Fruit fly (Drosophila melanogaster) whole organism, embryonic: Measurements from ENCODE around the gene CG42534.

Experiments
- Adf1 ChIP-seq: fragments of 200-800 bp; sonication (Bioruptor generic); IDR thresholded peaks from 2 replicates; pipeline ENCODE4 v1.3.6; 2022; ENCODE audit warnings: missing biosample characterization, missing genetic modification characterization
- Bdp1 ChIP-seq: fragments of 200-800 bp; sonication (Bioruptor generic); optimal IDR thresholded peaks from 3 replicates; lab custom pipeline; 2016; ENCODE audit warnings: missing biosample characterization, missing genetic modification characterization
- C15 ChIP-seq: fragments of 200-800 bp; sonication (Bioruptor generic); IDR thresholded peaks from 3 replicates; pipeline ENCODE4 v1.3.6; 2022; ENCODE audit warnings: missing biosample characterization, missing genetic modification characterization
- CG10209 ChIP-seq: fragments of 200-800 bp; sonication (Bioruptor generic); optimal IDR thresholded peaks from 3 replicates; lab custom pipeline; 2017; ENCODE audit warnings: missing biosample characterization, mild to moderate bottlenecking, missing genetic modification characterization, missing genetic modification reagents
- CG10543 ChIP-seq: fragments of 200-800 bp; sonication (Bioruptor generic); optimal IDR thresholded peaks from 3 replicates; lab custom pipeline; 2017; ENCODE audit warnings: missing biosample characterization, mild to moderate bottlenecking, missing genetic modification characterization, moderate library complexity
- CG12299 ChIP-seq: fragments of 200-800 bp; sonication (Bioruptor generic); optimal IDR thresholded peaks from 2 replicates; lab custom pipeline; 2018; ENCODE audit warnings: missing biosample characterization, mild to moderate bottlenecking, missing genetic modification characterization
- CG1647 ChIP-seq: fragments of 200-800 bp; sonication (Bioruptor generic); optimal IDR thresholded peaks from 3 replicates; lab custom pipeline; 2016; ENCODE audit warnings: missing biosample characterization, missing genetic modification characterization
- CG31224 ChIP-seq: fragments of 200-800 bp; sonication (Bioruptor generic); IDR thresholded peaks from 2 replicates; pipeline ENCODE4 v1.3.6; 2022; ENCODE audit warnings: missing biosample characterization, missing genetic modification characterization
- CG32532 ChIP-seq: fragments of 200-800 bp; sonication (Bioruptor generic); IDR thresholded peaks from 2 replicates; pipeline ENCODE4 v1.3.6; 2022; ENCODE audit warnings: missing biosample characterization, missing genetic modification characterization
- CG3726 ChIP-seq: fragments of 200-800 bp; sonication (Bioruptor generic); IDR thresholded peaks from 3 replicates; pipeline ENCODE4, ENCODE4 v1.3.6; 2022; ENCODE audit warnings: missing biosample characterization, missing genetic modification characterization
- CG4328 ChIP-seq: fragments of 200-800 bp; sonication (Bioruptor generic); optimal IDR thresholded peaks from 3 replicates; lab custom pipeline; 2017; ENCODE audit warnings: missing biosample characterization, missing genetic modification reagents, missing genetic modification characterization
- CG4360 ChIP-seq: fragments of 200-800 bp; sonication (Bioruptor generic); IDR thresholded peaks from 2 replicates; pipeline ENCODE4 v1.3.6; 2022; ENCODE audit warnings: missing biosample characterization, missing genetic modification characterization
- CG6175 ChIP-seq: fragments of 200-800 bp; sonication (Bioruptor generic); IDR thresholded peaks from 3 replicates; pipeline ENCODE4 v1.3.6; 2022; ENCODE audit warnings: missing biosample characterization, missing genetic modification characterization
- CG6654 ChIP-seq: fragments of 200-800 bp; sonication (Bioruptor generic); optimal IDR thresholded peaks from 2 replicates; lab custom pipeline; 2017; ENCODE audit warnings: missing biosample characterization, mild to moderate bottlenecking, missing genetic modification characterization
- CG6765 ChIP-seq: fragments of 200-800 bp; sonication (Bioruptor generic); optimal IDR thresholded peaks from 3 replicates; lab custom pipeline; 2017; ENCODE audit warnings: missing biosample characterization, mild to moderate bottlenecking, missing genetic modification characterization
- E2f2 ChIP-seq: fragments of 200-800 bp; sonication (Bioruptor generic); IDR thresholded peaks from 2 replicates; pipeline ENCODE4 v1.3.6; 2022; ENCODE audit warnings: missing biosample characterization, missing genetic modification characterization
- Fer3 ChIP-seq: fragments of 200-800 bp; sonication (Bioruptor generic); optimal IDR thresholded peaks from 2 replicates; lab custom pipeline; 2018; ENCODE audit warnings: missing biosample characterization, mild to moderate bottlenecking, missing genetic modification characterization, moderate library complexity
- Gug ChIP-seq: fragments of 200-800 bp; sonication (Bioruptor generic); IDR thresholded peaks from 4 replicates; pipeline ENCODE4 v1.3.6; 2022; ENCODE audit warnings: missing biosample characterization, missing genetic modification characterization
- HHEX ChIP-seq: fragments of 200-800 bp; sonication (Bioruptor generic); optimal IDR thresholded peaks from 3 replicates; lab custom pipeline; 2017; ENCODE audit warnings: missing biosample characterization, mild to moderate bottlenecking, missing genetic modification characterization, missing genetic modification reagents
- Hey ChIP-seq: fragments of 200-800 bp; sonication (Bioruptor generic); optimal IDR thresholded peaks from 3 replicates; lab custom pipeline; 2018; ENCODE audit warnings: missing biosample characterization, mild to moderate bottlenecking, missing genetic modification characterization
- Hmr ChIP-seq: fragments of 200-800 bp; sonication (Bioruptor generic); optimal IDR thresholded peaks from 3 replicates; lab custom pipeline; 2017; ENCODE audit warnings: mild to moderate bottlenecking, missing biosample characterization, missing genetic modification reagents, missing genetic modification characterization
- Hsf ChIP-seq: fragments of 200-800 bp; sonication (Bioruptor generic); optimal IDR thresholded peaks from 3 replicates; lab custom pipeline; 2016; ENCODE audit warnings: missing biosample characterization, missing genetic modification characterization
- NC2β ChIP-seq: fragments of 200-800 bp; sonication (Bioruptor generic); optimal IDR thresholded peaks from 2 replicates; lab custom pipeline; 2016; ENCODE audit warnings: missing biosample characterization, missing genetic modification characterization
- Neu2 ChIP-seq: fragments of 200-800 bp; sonication (Bioruptor generic); optimal IDR thresholded peaks from 3 replicates; lab custom pipeline; 2016; ENCODE audit warnings: missing biosample characterization, missing genetic modification characterization, borderline replicate concordance
- Tbp ChIP-seq: fragments of >200 bp; optimal IDR thresholded peaks from 2 replicates; lab custom pipeline; 2018; ENCODE audit warnings: missing biosample characterization, missing genetic modification characterization
- ac ChIP-seq: fragments of 200-800 bp; sonication (Bioruptor generic); optimal IDR thresholded peaks from 3 replicates; lab custom pipeline; 2017; ENCODE audit warnings: missing biosample characterization, mild to moderate bottlenecking, missing genetic modification characterization
- al ChIP-seq: fragments of 200-800 bp; sonication (Bioruptor generic); IDR thresholded peaks from 2 replicates; pipeline ENCODE4 v1.3.6; 2022; ENCODE audit warnings: missing biosample characterization, missing genetic modification characterization
- ato ChIP-seq: fragments of 200-800 bp; sonication (Bioruptor generic); IDR thresholded peaks from 2 replicates; pipeline ENCODE4 v1.3.6; 2022; ENCODE audit warnings: missing biosample characterization, missing genetic modification characterization; ENCODE audit not compliant: partially characterized antibody
- cas ChIP-seq: fragments of 200-800 bp; sonication (Bioruptor generic); IDR thresholded peaks from 2 replicates; pipeline ENCODE4 v1.3.6; 2022; ENCODE audit warnings: missing biosample characterization, missing genetic modification characterization
- ci ChIP-seq: fragments of 200-800 bp; sonication (Bioruptor generic); IDR thresholded peaks from 3 replicates; pipeline ENCODE4 v1.3.6; 2022; ENCODE audit warnings: missing biosample characterization, missing genetic modification characterization
- crc ChIP-seq: fragments of 200-800 bp; sonication (Bioruptor generic); optimal IDR thresholded peaks from 2 replicates; lab custom pipeline; 2016; ENCODE audit warnings: missing biosample characterization, missing genetic modification characterization
- cwo ChIP-seq: fragments of 200-800 bp; sonication (Bioruptor generic); optimal IDR thresholded peaks from 3 replicates; lab custom pipeline; 2017; ENCODE audit warnings: missing biosample characterization, missing genetic modification characterization, mild to moderate bottlenecking, moderate library complexity, missing genetic modification reagents
- danr ChIP-seq: fragments of 200-800 bp; sonication (Bioruptor generic); IDR thresholded peaks from 2 replicates; pipeline ENCODE4 v1.3.6; 2022; ENCODE audit warnings: missing biosample characterization, missing genetic modification characterization
- dysf ChIP-seq: fragments of 200-800 bp; sonication (Bioruptor generic); IDR thresholded peaks from 3 replicates; pipeline ENCODE4 v1.3.6; 2022; ENCODE audit warnings: missing biosample characterization, missing genetic modification characterization
- gcm ChIP-seq: fragments of 200-800 bp; sonication (Bioruptor generic); optimal IDR thresholded peaks from 2 replicates; lab custom pipeline; 2019; ENCODE audit warnings: missing biosample characterization, mild to moderate bottlenecking, missing genetic modification characterization, moderate library complexity
- grn ChIP-seq: fragments of 200-800 bp; sonication (Bioruptor generic); optimal IDR thresholded peaks from 3 replicates; lab custom pipeline; 2017; ENCODE audit warnings: missing biosample characterization, missing genetic modification characterization
- gro ChIP-seq: fragments of 200-800 bp; sonication (Bioruptor generic); optimal IDR thresholded peaks from 2 replicates; lab custom pipeline; 2016; ENCODE audit warnings: missing biosample characterization, missing genetic modification characterization
- jigr1 ChIP-seq: fragments of 200-800 bp; sonication (Bioruptor generic); IDR thresholded peaks from 3 replicates; pipeline ENCODE4 v1.3.6; 2022; ENCODE audit warnings: missing biosample characterization, missing genetic modification characterization
- maf-S ChIP-seq: fragments of 200-800 bp; sonication (Bioruptor generic); optimal IDR thresholded peaks from 2 replicates; lab custom pipeline; 2016; ENCODE audit warnings: missing biosample characterization, missing genetic modification characterization
- nerfin-1 ChIP-seq: fragments of 200-800 bp; sonication (Bioruptor generic); optimal IDR thresholded peaks from 3 replicates; lab custom pipeline; 2019; ENCODE audit warnings: missing biosample characterization, mild to moderate bottlenecking, missing genetic modification characterization, moderate library complexity
- peb ChIP-seq: fragments of 200-800 bp; sonication (Bioruptor generic); IDR thresholded peaks from 2 replicates; pipeline ENCODE4 v1.3.6; 2022; ENCODE audit warnings: missing biosample characterization, missing genetic modification characterization
- sim ChIP-seq: fragments of 200-800 bp; sonication (Bioruptor generic); IDR thresholded peaks from 2 replicates; pipeline ENCODE4 v1.3.6; 2022; ENCODE audit warnings: missing biosample characterization, missing genetic modification characterization
- tna ChIP-seq: fragments of 200-800 bp; sonication (Bioruptor generic); IDR thresholded peaks from 2 replicates; pipeline ENCODE4 v1.3.6; 2022; ENCODE audit warnings: missing biosample characterization, missing genetic modification characterization; ENCODE audit not compliant: partially characterized antibody
- tx ChIP-seq: fragments of 200-800 bp; sonication (Bioruptor generic); optimal IDR thresholded peaks from 2 replicates; lab custom pipeline; 2016; ENCODE audit warnings: missing biosample characterization, missing genetic modification characterization
- z ChIP-seq: fragments of 200-800 bp; sonication (Bioruptor generic); IDR thresholded peaks from 3 replicates; pipeline ENCODE4 v1.3.6; 2022; ENCODE audit warnings: missing biosample characterization, missing genetic modification characterization

CG42534 gene

dm6 chr3R:27292159-27292880 lies 48.1 kb upstream of the CG42534 start, which contains the start of gene CG3348 (continued):
- TF ChIP-seq CG1647 (peak; percentile 69), CG10543 (peak; percentile 12), ac (GFP tag; lab: Kevin White, UChicago) (no peak), NC2β (GFP tag; lab: Kevin White, UChicago) (peak; percentile 2), Hey (no peak), CG6654 (peak; percentile 48), CG6175 (GFP tag; lab: Robert Waterston, UW) (0 out of 3 replicates have a peak, but pooled peaks have one; percentile 22), CG31224 (GFP tag; lab: Robert Waterston, UW) (peak; percentile 83), Tbp (GFP tag; lab: Kevin White, UChicago) (no peak), Bdp1 (GFP tag; lab: Kevin White, UChicago) (peak; percentile 40), grn (GFP tag; lab: Kevin White, UChicago) (no peak), E2f2 (GFP tag; lab: Robert Waterston, UW) (no peak), crc (GFP tag; lab: Kevin White, UChicago) (peak; percentile 49), ci (GFP tag; lab: Robert Waterston, UW) (peak; percentile 65; the same call in 2 of the 3 replicates), maf-S (GFP tag; lab: Kevin White, UChicago) (no peak), HHEX (GFP tag; lab: Kevin White, UChicago) (peak; percentile 82), CG12299 (tag; lab: Kevin White, UChicago) (peak; percentile 30), tna (GFP tag; lab: Robert Waterston, UW) (no peak), danr (GFP tag; lab: Robert Waterston, UW) (peak; percentile 51; the same call in 1 of the 2 replicates), Adf1 (GFP tag; lab: Robert Waterston, UW) (peak; percentile 79), peb (GFP tag; lab: Robert Waterston, UW) (no peak), Gug (GFP tag; lab: Robert Waterston, UW) (peak; percentile 24; the same call in 1 of the 4 replicates), dysf (GFP tag; lab: Robert Waterston, UW) (peak; percentile 83), CG6765 (GFP tag; lab: Kevin White, UChicago) (peak; percentile 42), al (GFP tag; lab: Robert Waterston, UW) (peak; percentile 83), Fer3 (tag; lab: Kevin White, UChicago) (peak; percentile 89), CG4328 (GFP tag; lab: Kevin White, UChicago) (peak; percentile 15), gro (GFP tag; lab: Kevin White, UChicago) (peak; percentile 53), C15 (no peak), cwo (GFP tag; lab: Kevin White, UChicago) (peak; percentile 86), z (no peak), CG32532 (peak; percentile 94), CG4360 (GFP tag; lab: Robert Waterston, UW) (no peak), ato (no peak), nerfin-1 (tag; lab: Kevin White, UChicago) (peak; percentile 57), Neu2 (no peak), CG3726 (GFP tag; lab: Robert Waterston, UW) (no peak), cas (GFP tag; lab: Robert Waterston, UW) (0 out of 2 replicates have a peak, but pooled peaks have one; percentile 49), Hmr (GFP tag; lab: Kevin White, UChicago) (peak; percentile 85), Hsf (GFP tag; lab: Kevin White, UChicago) (peak; percentile 71), sim (GFP tag; lab: Robert Waterston, UW) (no peak), gcm (GFP tag; lab: Kevin White, UChicago) (peak; percentile 48), tx (GFP tag; lab: Kevin White, UChicago) (peak; percentile 47), jigr1 (GFP tag; lab: Robert Waterston, UW) (no peak), CG10209 (GFP tag; lab: Kevin White, UChicago) (peak; percentile 65)
